Worm (Caenorhabditis elegans) whole organism, L1 larva: ENCODE data around the gene pelo-1.

ENCODE experiments used
- C16A3.4 ChIP-seq: fragments of 150-350 bp; optimal IDR thresholded peaks from 2 replicates; lab custom pipeline; 2014; ENCODE audit warnings: missing biosample characterization, missing genetic modification characterization
- F16B12.6 ChIP-seq: fragments of 150-350 bp; optimal IDR thresholded peaks from 2 replicates; lab custom pipeline; 2014; ENCODE audit warnings: missing biosample characterization, missing genetic modification characterization
- Y116A8C.19 ChIP-seq: sonication (generic microtip); optimal IDR thresholded peaks from 2 replicates; lab custom pipeline; 2016; ENCODE audit warnings: missing compliant biosample characterization, missing genetic modification characterization, borderline replicate concordance
- aly-2 ChIP-seq: fragments of 150-350 bp; optimal IDR thresholded peaks from 2 replicates; lab custom pipeline; 2014; ENCODE audit warnings: missing biosample characterization, missing genetic modification characterization
- blmp-1 ChIP-seq: fragments of 150-350 bp; optimal IDR thresholded peaks from 2 replicates; lab custom pipeline; 2014; ENCODE audit warnings: missing biosample characterization, missing genetic modification characterization
- ceh-63 ChIP-seq: fragments of 200-800 bp; sonication (Bioruptor generic); optimal IDR thresholded peaks from 2 replicates; lab custom pipeline; 2018; ENCODE audit warnings: mild to moderate bottlenecking, missing genetic modification characterization, missing compliant biosample characterization
- ceh-82 ChIP-seq, 3 experiments: fragments of 150-350 bp in 1 of 3; sonication (generic microtip) in 2 of 3; optimal IDR thresholded peaks; 2 replicates each; lab custom pipeline; 2014 to 2017; ENCODE audit warnings: missing biosample characterization in 3 of 3, missing genetic modification characterization in 3 of 3
- ceh-88 ChIP-seq: fragments of 200-800 bp; sonication (Bioruptor generic); IDR thresholded peaks from 2 replicates; pipeline ENCODE4 v1.3.6; 2022; ENCODE audit warnings: missing genetic modification characterization, missing compliant biosample characterization
- ceh-90 ChIP-seq: sonication (generic microtip); optimal IDR thresholded peaks from 2 replicates; lab custom pipeline; 2016; ENCODE audit warnings: missing genetic modification characterization, missing compliant biosample characterization
- dpl-1 ChIP-seq, 3 experiments: fragments of 150-350 bp in 2 of 3; sonication (generic microtip) in 1 of 3; optimal IDR thresholded peaks; 2 replicates each; lab custom pipeline; 2014 to 2017; ENCODE audit warnings: missing biosample characterization in 3 of 3, missing genetic modification characterization in 3 of 3, missing genetic modification reagents in 3 of 3
- dsc-1 ChIP-seq: sonication (generic microtip); optimal IDR thresholded peaks from 2 replicates; lab custom pipeline; 2016; ENCODE audit warnings: mild to moderate bottlenecking, missing genetic modification characterization, missing compliant biosample characterization
- efl-3 ChIP-seq: fragments of 200-800 bp; sonication (Bioruptor generic); optimal IDR thresholded peaks from 2 replicates; lab custom pipeline; 2018; ENCODE audit warnings: mild to moderate bottlenecking, missing genetic modification characterization, missing compliant biosample characterization
- egl-13 ChIP-seq: sonication (generic microtip); optimal IDR thresholded peaks from 2 replicates; lab custom pipeline; 2016; ENCODE audit warnings: missing genotype, missing genetic modification reagents, missing genetic modification characterization, missing compliant biosample characterization
- elt-2 ChIP-seq: sonication (generic microtip); optimal IDR thresholded peaks from 2 replicates; lab custom pipeline; 2016; ENCODE audit warnings: missing genetic modification characterization, mild to moderate bottlenecking, inconsistent platforms, missing compliant biosample characterization, missing genetic modification reagents
- ets-5 ChIP-seq: fragments of 200-800 bp; sonication (Bioruptor generic); IDR thresholded peaks from 2 replicates; pipeline ENCODE4 v1.3.6; 2022; ENCODE audit warnings: missing genetic modification characterization, missing compliant biosample characterization
- fkh-8 ChIP-seq: sonication (generic microtip); optimal IDR thresholded peaks from 2 replicates; lab custom pipeline; 2016; ENCODE audit warnings: mild to moderate bottlenecking, missing genetic modification characterization, missing compliant biosample characterization
- grh-1 ChIP-seq: fragments of 200-800 bp; sonication (Bioruptor generic); IDR thresholded peaks from 2 replicates; pipeline ENCODE4 v1.3.6; 2022; ENCODE audit warnings: missing genetic modification reagents, missing genetic modification characterization, missing compliant biosample characterization
- hpl-2 ChIP-seq: fragments of 150-350 bp; optimal IDR thresholded peaks from 2 replicates; lab custom pipeline; 2014; ENCODE audit warnings: missing biosample characterization, missing genetic modification reagents, missing genetic modification characterization
- irx-1 ChIP-seq: sonication (generic microtip); optimal IDR thresholded peaks from 2 replicates; lab custom pipeline; 2016; ENCODE audit warnings: missing genetic modification characterization, missing compliant biosample characterization
- isw-1 ChIP-seq: fragments of 200-800 bp; sonication (Bioruptor generic); IDR thresholded peaks from 2 replicates; pipeline ENCODE4 v1.3.6; 2022; ENCODE audit warnings: missing genetic modification characterization, missing compliant biosample characterization
- jun-1 ChIP-seq: fragments of 150-350 bp; optimal IDR thresholded peaks from 2 replicates; lab custom pipeline; 2014; ENCODE audit warnings: missing biosample characterization, missing genetic modification reagents, missing genetic modification characterization
- lin-13 ChIP-seq: fragments of 150-350 bp; optimal IDR thresholded peaks from 2 replicates; lab custom pipeline; 2014; ENCODE audit warnings: missing biosample characterization, missing genetic modification reagents, missing genetic modification characterization
- lin-14 ChIP-seq: fragments of 200-800 bp; sonication (Bioruptor generic); optimal IDR thresholded peaks from 2 replicates; lab custom pipeline; 2018; ENCODE audit warnings: mild to moderate bottlenecking, missing genetic modification characterization, moderate library complexity, missing compliant biosample characterization
- lin-39 ChIP-seq: fragments of 150-350 bp; optimal IDR thresholded peaks from 2 replicates; lab custom pipeline; 2014; ENCODE audit warnings: missing biosample characterization, missing genetic modification reagents, missing genetic modification characterization
- lsy-2 ChIP-seq, 2 experiments: fragments of 150-350 bp; optimal IDR thresholded peaks; 2 replicates each; lab custom pipeline; 2014; ENCODE audit warnings: missing biosample characterization in 2 of 2, missing genetic modification characterization in 2 of 2
- mab-9 ChIP-seq: fragments of 200-800 bp; sonication (Bioruptor generic); IDR thresholded peaks from 2 replicates; pipeline ENCODE4 v1.3.6; 2022; ENCODE audit warnings: missing genetic modification reagents, missing genetic modification characterization, missing compliant biosample characterization
- mdl-1 ChIP-seq, 2 experiments: fragments of 150-350 bp; optimal IDR thresholded peaks; 2 replicates each; lab custom pipeline; 2014 to 2017; ENCODE audit warnings: missing biosample characterization in 2 of 2, missing genetic modification characterization in 2 of 2, inconsistent platforms in 1 of 2
- mef-2 ChIP-seq: fragments of 150-350 bp; optimal IDR thresholded peaks from 2 replicates; lab custom pipeline; 2014; ENCODE audit warnings: missing biosample characterization, missing genetic modification characterization
- mep-1 ChIP-seq: fragments of 150-350 bp; optimal IDR thresholded peaks from 2 replicates; lab custom pipeline; 2014; ENCODE audit warnings: missing biosample characterization, missing genetic modification characterization
- nhr-11 ChIP-seq: fragments of 150-350 bp; optimal IDR thresholded peaks from 2 replicates; lab custom pipeline; 2014; ENCODE audit warnings: missing biosample characterization, missing genetic modification characterization
- nhr-12 ChIP-seq: sonication (generic microtip); optimal IDR thresholded peaks from 2 replicates; lab custom pipeline; 2017; ENCODE audit warnings: missing biosample characterization, missing genetic modification characterization
- nhr-19 ChIP-seq: fragments of 200-800 bp; sonication (Bioruptor generic); conservative IDR thresholded peaks from 2 replicates; pipeline ENCODE4 v1.3.6; 2022; ENCODE audit warnings: missing genetic modification characterization, missing compliant biosample characterization
- nhr-20 ChIP-seq: sonication (generic microtip); optimal IDR thresholded peaks from 2 replicates; lab custom pipeline; 2016; ENCODE audit warnings: mild to moderate bottlenecking, missing genetic modification characterization, missing compliant biosample characterization
- nhr-237 ChIP-seq: fragments of 150-350 bp; optimal IDR thresholded peaks from 2 replicates; lab custom pipeline; 2014; ENCODE audit warnings: missing biosample characterization, missing genetic modification characterization
- nhr-47 ChIP-seq: sonication (generic microtip); optimal IDR thresholded peaks from 2 replicates; lab custom pipeline; 2016; ENCODE audit warnings: mild to moderate bottlenecking, missing genetic modification characterization, moderate library complexity, missing compliant biosample characterization
- nhr-77 ChIP-seq: fragments of 150-350 bp; optimal IDR thresholded peaks from 2 replicates; lab custom pipeline; 2014; ENCODE audit warnings: missing biosample characterization, missing genetic modification characterization
- nhr-85 ChIP-seq: sonication (generic microtip); peaks from one replicate; lab custom pipeline; 2016; ENCODE audit warnings: missing genetic modification characterization, inconsistent platforms, missing compliant biosample characterization
- rnt-1 ChIP-seq: sonication (generic microtip); optimal IDR thresholded peaks from 2 replicates; lab custom pipeline; 2016; ENCODE audit warnings: mild to moderate bottlenecking, missing genetic modification characterization, moderate library complexity, missing compliant biosample characterization
- snpc-4 ChIP-seq: fragments of 150-350 bp; optimal IDR thresholded peaks from 2 replicates; lab custom pipeline; 2014; ENCODE audit warnings: missing biosample characterization, missing genetic modification characterization
- snu-23 ChIP-seq: sonication (generic microtip); optimal IDR thresholded peaks from 2 replicates; lab custom pipeline; 2016; ENCODE audit warnings: missing genetic modification characterization, missing compliant biosample characterization
- sup-37 ChIP-seq: fragments of 200-800 bp; sonication (Bioruptor generic); optimal IDR thresholded peaks from 2 replicates; lab custom pipeline; 2018; ENCODE audit warnings: mild to moderate bottlenecking, missing genetic modification characterization, missing compliant biosample characterization
- tbx-2 ChIP-seq: sonication (generic microtip); optimal IDR thresholded peaks from 2 replicates; lab custom pipeline; 2016; ENCODE audit warnings: missing genetic modification characterization, missing compliant biosample characterization
- tlp-1 ChIP-seq: fragments of 150-350 bp; optimal IDR thresholded peaks from 2 replicates; lab custom pipeline; 2014; ENCODE audit warnings: missing biosample characterization, missing genetic modification characterization
- unc-30 ChIP-seq: sonication (generic microtip); optimal IDR thresholded peaks from 2 replicates; lab custom pipeline; 2017; ENCODE audit warnings: missing biosample characterization, missing genetic modification characterization
- zag-1 ChIP-seq: fragments of 150-350 bp; optimal IDR thresholded peaks from 2 replicates; lab custom pipeline; 2014; ENCODE audit warnings: missing biosample characterization, missing genetic modification characterization

pelo-1 gene

ce11 chrIII:4170903-4171377 is 33.1 kb downstream of the pelo-1 start, which contains the start of the genes rnf-121 and C16C10.4 (continued):
- peak; percentile 60 for TF ChIP-seq lin-39 (tag; lab: Kevin White, UChicago)
- peak; percentile 64 for TF ChIP-seq nhr-20 (tag; lab: Kevin White, UChicago)
- peak; percentile 47 for TF ChIP-seq egl-13 (tag; lab: Kevin White, UChicago)
- peak; percentile 48 to 72 (median 70) for TF ChIP-seq dpl-1 (GFP tag; optimal IDR thresholded peaks at IDR 0.05; lab: Kevin White, UChicago)
- TF ChIP-seq nhr-12 (tag; lab: Kevin White, UChicago), result no peak
- TF ChIP-seq nhr-85 (tag; lab: Kevin White, UChicago), result peak; percentile 81
- peak; percentile 58 for TF ChIP-seq irx-1 (tag; lab: Kevin White, UChicago)
- peak; percentile 88 for TF ChIP-seq rnt-1 (tag; lab: Kevin White, UChicago)
- 0 out of 2 replicates have a peak, but pooled peaks have one; percentile 23 for TF ChIP-seq mab-9 (GFP tag; lab: Robert Waterston, UW)
- peak; percentile 28 for TF ChIP-seq elt-2
- peak; percentile 67 for TF ChIP-seq tbx-2 (tag; lab: Kevin White, UChicago)
- peak; percentile 75 for TF ChIP-seq snu-23
- TF ChIP-seq unc-30, result no peak
- TF ChIP-seq C16A3.4 (tag; lab: Kevin White, UChicago), result peak; percentile 58
- TF ChIP-seq aly-2 (tag; lab: Kevin White, UChicago), result peak; percentile 67
- TF ChIP-seq sup-37 (GFP tag; lab: Kevin White, UChicago), result no peak
- peak; percentile 14 for TF ChIP-seq efl-3 (GFP tag; lab: Kevin White, UChicago)
- TF ChIP-seq lsy-2 (tag; optimal IDR thresholded peaks at IDR 0.05; lab: Kevin White, UChicago), result peak; percentile 69 to 74

- no peak for TF ChIP-seq lin-14 (GFP tag; lab: Kevin White, UChicago)
- TF ChIP-seq hpl-2 (GFP tag; lab: Kevin White, UChicago), result no peak
- TF ChIP-seq lsy-2 (tag; optimal IDR thresholded peaks at IDR 0.05; lab: Kevin White, UChicago), result no peak
- no peak for TF ChIP-seq nhr-11
- no peak for TF ChIP-seq unc-30
- no peak for TF ChIP-seq nhr-19 (GFP tag; lab: Robert Waterston, UW)
- no peak for TF ChIP-seq blmp-1 (tag; lab: Kevin White, UChicago)
- no peak for TF ChIP-seq lin-13 (GFP tag; lab: Kevin White, UChicago)
- no peak for TF ChIP-seq isw-1 (GFP tag; lab: Robert Waterston, UW)
These were observed 35.4 kb downstream of the pelo-1 start, which contains the start of gene ccdc-55 for ce11 chrIII:4168665-4169064. ccdc-55 (minus strand) TSS chrIII:4168765.

- no peak for TF ChIP-seq F16B12.6 (tag; lab: Kevin White, UChicago)
- no peak for TF ChIP-seq fkh-8
- no peak for TF ChIP-seq mef-2 (tag; lab: Kevin White, UChicago)
- no peak for TF ChIP-seq irx-1 (tag; lab: Kevin White, UChicago)
- TF ChIP-seq ceh-82 (tag; optimal IDR thresholded peaks at IDR 0.05; lab: Kevin White, UChicago), result no peak
- TF ChIP-seq ceh-88 (GFP tag; lab: Robert Waterston, UW), result no peak
- no peak for TF ChIP-seq grh-1 (GFP tag; lab: Robert Waterston, UW)
- no peak for TF ChIP-seq Y116A8C.19 (tag; lab: Kevin White, UChicago)
- no peak for TF ChIP-seq tlp-1 (tag; lab: Kevin White, UChicago)
- TF ChIP-seq lin-39 (tag; lab: Kevin White, UChicago), result no peak
- TF ChIP-seq sup-37 (GFP tag; lab: Kevin White, UChicago), result no peak
- TF ChIP-seq ets-5 (GFP tag; lab: Robert Waterston, UW), result no peak
These were observed 37.3 kb downstream of the pelo-1 start, which contains the start of gene rnf-5 for ce11 chrIII:4166745-4167144. rnf-5 (minus strand) TSS chrIII:4166845.

ce11 chrIII:4164071-4164470 is 40.0 kb downstream of the pelo-1 start, which contains the start of gene C16C10.8:
C16C10.8 (minus strand) TSS chrIII:4164171.
- TF ChIP-seq sup-37 (GFP tag; lab: Kevin White, UChicago) (no peak), irx-1 (tag; lab: Kevin White, UChicago) (no peak), mep-1 (tag; lab: Kevin White, UChicago) (no peak), ceh-63 (GFP tag; lab: Kevin White, UChicago) (no peak), tbx-2 (tag; lab: Kevin White, UChicago) (no peak), nhr-77 (tag; lab: Kevin White, UChicago) (no peak), snpc-4 (tag; lab: Kevin White, UChicago) (no peak), zag-1 (no peak), ceh-90 (tag; lab: Kevin White, UChicago) (no peak), mdl-1 (tag; optimal IDR thresholded peaks at IDR 0.05; lab: Kevin White, UChicago) (no peak), isw-1 (GFP tag; lab: Robert Waterston, UW) (no peak), nhr-47 (tag; lab: Kevin White, UChicago) (no peak), nhr-237 (no peak), dsc-1 (tag; lab: Kevin White, UChicago) (no peak), lin-13 (GFP tag; lab: Kevin White, UChicago) (no peak), jun-1 (tag; lab: Kevin White, UChicago) (no peak), grh-1 (GFP tag; lab: Robert Waterston, UW) (no peak)
